Fruit fly (Drosophila melanogaster) whole organism: Measurements from ENCODE around the gene Ugt304A1.

Source experiments
- CG8478 ChIP-seq: fragments of >200 bp; optimal IDR thresholded peaks from 2 replicates; lab custom pipeline; 2018; ENCODE audit warnings: inconsistent platforms
- Dll ChIP-seq: fragments of >200 bp; optimal IDR thresholded peaks from 2 replicates; lab custom pipeline; 2017
- EcR ChIP-seq, 2 experiments: fragments of >200 bp; optimal IDR thresholded peaks; 2 replicates each; lab custom pipeline; 2017; ENCODE audit warnings: missing biosample characterization in 2 of 2, missing genetic modification characterization in 2 of 2, missing genetic modification reagents in 2 of 2
- pan ChIP-seq: fragments of >200 bp; optimal IDR thresholded peaks from 2 replicates; lab custom pipeline; 2017
- psq ChIP-seq: fragments of >200 bp; optimal IDR thresholded peaks from 2 replicates; lab custom pipeline; 2017
- usp ChIP-seq: fragments of >200 bp; optimal IDR thresholded peaks from 2 replicates; lab custom pipeline; 2017; ENCODE audit warnings: missing biosample characterization, missing genetic modification characterization, mixed read lengths

DNA sequence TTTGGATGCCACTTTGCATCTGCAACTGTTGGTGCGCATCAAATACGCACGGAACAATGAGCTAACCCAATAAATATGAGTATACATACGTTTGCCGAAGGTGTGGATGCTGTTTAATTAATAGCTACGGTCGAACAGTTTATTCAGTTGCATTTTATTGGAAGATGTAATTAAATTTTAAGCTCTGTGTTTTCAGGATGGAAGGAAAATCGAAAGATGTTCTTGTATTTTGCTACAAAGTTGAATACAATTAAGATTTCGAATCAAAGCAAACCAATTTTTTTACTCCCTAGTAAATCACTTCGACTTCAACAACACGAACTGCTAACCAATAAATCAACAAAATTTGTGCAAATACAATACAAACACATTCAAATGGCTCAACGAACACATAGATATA, 38.3 kb downstream of the Ugt304A1 start, which contains the start of gene mAcon2:
- TF ChIP-seq usp (GFP tag; lab: Kevin White, UChicago) (no peak), EcR (GFP tag; optimal IDR thresholded peaks at IDR 0.05; lab: Kevin White, UChicago) (no peak), psq (no peak), Dll (lab: Kevin White, UChicago) (no peak), CG8478 (lab: Kevin White, UChicago) (no peak), pan (lab: Kevin White, UChicago) (no peak)
